Fruit fly (Drosophila melanogaster): ENCODE measurements around the gene dock.

dock gene

DNA sequence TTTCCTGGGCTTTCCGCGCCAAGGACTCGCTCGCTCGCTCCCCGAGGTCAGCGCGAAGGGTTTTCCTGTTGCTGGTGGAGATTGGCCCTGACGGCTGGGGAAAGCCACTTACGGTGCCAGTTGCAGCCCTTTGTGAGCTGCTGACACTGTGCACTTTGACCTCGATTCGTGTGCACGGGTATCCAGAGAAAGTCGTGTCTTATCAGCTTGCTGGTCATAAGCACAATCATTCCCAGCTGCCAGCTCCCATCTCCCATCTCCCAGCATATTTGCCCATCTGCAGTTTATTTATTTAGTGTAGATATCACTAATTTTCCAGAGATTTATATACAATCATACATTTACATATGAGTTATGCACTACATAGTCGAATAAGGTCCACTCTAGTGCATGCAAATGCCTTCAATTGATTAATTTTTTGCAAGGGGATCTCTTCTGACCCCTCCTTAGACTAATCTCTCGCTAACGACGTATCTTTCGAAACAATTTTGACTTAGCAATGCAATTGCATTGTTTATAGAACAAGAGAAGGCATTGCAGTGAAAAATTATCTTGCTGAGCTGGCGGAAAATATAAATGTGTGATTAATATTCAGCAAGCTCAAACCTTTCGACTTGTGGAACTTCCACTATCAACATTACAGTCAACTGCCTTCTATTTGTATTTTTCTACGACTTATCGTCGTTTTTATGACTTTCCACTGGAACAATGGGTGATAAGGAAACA, 3.6 kb upstream of the dock start:
- peak; percentile 12 for TF ChIP-seq CG17801 (GFP tag; optimal IDR thresholded peaks at IDR 0.05; ENCODE audit: partially characterized antibody)

DNA sequence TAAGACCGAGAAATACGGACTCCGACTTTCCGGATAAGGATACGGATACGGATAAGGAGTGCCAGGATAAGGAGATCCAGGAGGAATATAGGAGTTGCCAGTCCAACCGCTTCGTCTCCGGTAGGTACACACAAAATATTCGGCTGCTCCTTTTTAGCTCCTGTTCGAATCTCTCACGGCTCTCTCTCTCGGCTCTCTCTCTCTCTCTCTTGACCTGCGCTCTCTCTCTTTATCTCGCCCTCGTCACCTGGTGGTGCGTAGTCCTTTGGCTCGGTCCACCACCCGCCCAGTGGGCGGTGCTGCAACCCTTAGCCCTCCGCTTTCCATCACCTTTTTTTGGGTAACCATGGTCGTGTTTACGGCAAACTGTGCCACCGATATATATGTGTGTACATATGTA, 619 bp downstream of the dock start:
- TF ChIP-seq CG17801 (GFP tag; optimal IDR thresholded peaks at IDR 0.05; ENCODE audit: partially characterized antibody) = no peak

DNA sequence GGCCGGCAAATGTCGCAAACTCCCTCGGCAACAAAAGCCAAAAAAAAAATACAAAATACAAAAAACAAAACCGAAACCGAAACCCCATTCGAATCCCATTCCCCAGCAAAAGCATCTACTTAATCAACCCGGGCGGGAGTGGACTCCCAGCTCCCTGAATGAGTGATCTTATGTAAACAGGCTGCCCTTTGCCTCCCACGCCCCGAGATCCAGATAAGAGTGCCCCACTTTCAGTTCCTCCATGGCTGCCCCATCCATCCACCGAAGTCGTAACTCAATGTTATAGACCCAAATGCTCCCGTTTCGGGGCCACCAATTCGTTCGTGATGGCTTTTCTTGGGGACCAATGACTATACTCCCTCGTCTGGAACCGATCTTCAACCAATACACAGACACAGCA, 1.3 kb downstream of the dock start:
- TF ChIP-seq CG17801 (GFP tag; optimal IDR thresholded peaks at IDR 0.05; ENCODE audit: partially characterized antibody) = no peak

DNA sequence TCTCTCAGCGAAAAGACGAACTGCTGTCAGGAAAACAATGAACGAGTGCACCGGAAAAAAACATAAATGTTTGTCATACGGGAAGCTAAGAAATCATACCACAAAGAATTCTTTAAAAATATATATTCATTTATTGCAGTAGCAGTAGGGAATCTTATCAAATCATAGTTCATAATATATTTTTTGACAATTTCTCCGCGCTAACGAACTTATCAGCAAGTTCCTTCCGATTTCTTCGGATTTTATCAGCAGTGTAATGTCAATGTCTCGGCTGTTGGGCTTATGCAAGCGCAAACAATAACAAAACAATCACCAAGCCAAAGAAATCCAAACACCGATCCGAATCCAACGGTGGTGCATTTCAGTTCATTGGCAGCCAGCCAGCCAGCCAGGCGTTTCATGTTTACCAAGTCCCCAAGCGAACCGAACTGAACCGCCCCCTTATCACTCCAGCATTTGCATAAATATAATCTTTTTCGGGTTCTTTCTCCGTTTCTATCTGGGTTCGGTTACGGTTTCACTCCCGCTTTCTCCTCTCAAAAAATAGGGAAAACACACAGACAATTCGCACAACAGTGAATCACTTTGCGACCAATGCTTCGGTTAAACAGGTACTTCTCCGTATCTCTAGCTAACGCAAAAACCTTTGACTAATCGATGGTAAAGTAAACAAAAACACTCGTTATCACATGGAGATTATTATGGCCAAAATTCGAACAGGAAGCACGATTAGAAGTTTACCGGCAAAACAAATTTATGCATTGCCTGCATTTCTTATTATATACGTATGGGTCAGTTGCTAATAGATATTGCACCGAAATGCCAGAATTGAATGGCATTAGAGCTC, 2.0 kb downstream of the dock start:
- no peak for TF ChIP-seq CG17801 (GFP tag; optimal IDR thresholded peaks at IDR 0.05; ENCODE audit: partially characterized antibody)

DNA sequence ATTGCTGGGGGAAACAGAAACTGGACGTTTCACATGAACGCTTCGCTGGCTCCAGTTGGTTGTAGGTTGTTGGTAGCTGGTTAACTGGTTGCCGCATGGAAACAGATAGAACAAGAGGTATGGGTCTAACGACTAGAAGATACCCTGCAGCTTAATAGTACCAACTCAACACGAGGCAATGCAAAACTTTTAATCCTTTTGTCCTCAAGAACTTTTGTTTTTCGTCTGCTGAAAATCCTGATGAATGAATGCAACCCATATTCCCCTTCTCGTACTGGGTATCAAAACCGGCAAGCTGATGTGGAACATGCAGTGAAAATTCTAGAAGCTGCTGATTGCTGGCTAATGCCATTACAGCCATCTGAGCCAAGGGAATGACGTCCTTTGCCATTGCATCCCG, 12.2 kb downstream of the dock start:
- TF ChIP-seq CG17801 (GFP tag; optimal IDR thresholded peaks at IDR 0.05; ENCODE audit: partially characterized antibody) = no peak

DNA sequence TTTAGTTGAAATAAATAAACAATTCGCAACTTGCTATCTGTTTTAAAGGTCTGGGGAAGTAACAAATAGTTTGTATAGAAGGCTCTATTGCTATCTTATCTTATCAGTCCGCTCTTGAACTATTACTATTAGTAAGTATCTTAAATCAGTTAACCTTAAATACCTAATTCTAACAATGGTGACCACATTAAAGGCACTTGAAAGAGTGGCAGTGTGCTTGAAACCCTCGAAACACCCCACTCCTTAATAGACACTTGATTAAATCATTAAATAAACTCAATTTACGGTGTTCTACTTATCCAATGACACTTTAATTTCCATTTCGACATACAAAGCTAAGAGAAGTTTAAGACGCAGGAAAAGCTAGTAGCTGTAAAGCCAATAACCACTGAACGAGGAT, 13.0 kb downstream of the dock start:
- TF ChIP-seq CG17801 (GFP tag; optimal IDR thresholded peaks at IDR 0.05; ENCODE audit: partially characterized antibody) = no peak

DNA sequence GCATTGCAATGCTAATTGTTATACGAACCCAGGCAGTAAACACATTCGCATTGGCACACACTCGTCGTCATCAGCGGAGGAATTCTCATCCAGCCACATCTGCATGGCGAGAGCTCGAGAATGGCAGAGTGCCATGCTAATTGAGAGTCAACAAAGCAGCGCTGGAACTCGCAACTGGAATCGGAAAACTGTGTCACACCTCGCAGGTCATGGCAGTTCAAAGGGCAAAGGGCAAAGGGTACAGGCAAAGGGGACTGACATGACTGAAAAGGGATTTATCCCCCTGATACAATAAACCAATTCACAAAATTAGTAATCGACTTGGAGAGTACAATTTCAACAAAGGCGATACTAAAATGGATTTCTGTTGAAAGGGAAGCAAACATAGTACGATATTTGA, 14.3 kb downstream of the dock start:
- no peak for TF ChIP-seq CG17801 (GFP tag; optimal IDR thresholded peaks at IDR 0.05; ENCODE audit: partially characterized antibody)

DNA sequence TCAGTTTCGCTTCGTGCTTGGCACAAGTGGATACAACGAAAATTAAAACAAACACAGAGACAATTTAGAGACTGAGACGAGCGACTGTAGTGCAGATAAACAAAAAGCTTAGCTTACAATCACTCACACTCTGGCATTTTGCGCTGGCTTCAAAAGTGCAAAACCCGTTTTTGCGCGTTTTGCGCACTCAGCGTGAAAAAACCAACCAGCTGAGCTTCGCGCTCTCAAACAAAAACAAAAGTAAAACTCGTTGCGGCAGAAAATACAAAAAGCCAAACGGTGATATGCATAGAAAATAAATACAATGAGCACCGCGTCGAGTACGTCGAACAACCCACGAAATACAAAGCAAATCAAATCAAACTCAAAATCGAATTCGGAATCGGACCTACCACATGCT, 14.9 kb downstream of the dock start:
- no peak for TF ChIP-seq CG17801 (GFP tag; optimal IDR thresholded peaks at IDR 0.05; ENCODE audit: partially characterized antibody)

DNA sequence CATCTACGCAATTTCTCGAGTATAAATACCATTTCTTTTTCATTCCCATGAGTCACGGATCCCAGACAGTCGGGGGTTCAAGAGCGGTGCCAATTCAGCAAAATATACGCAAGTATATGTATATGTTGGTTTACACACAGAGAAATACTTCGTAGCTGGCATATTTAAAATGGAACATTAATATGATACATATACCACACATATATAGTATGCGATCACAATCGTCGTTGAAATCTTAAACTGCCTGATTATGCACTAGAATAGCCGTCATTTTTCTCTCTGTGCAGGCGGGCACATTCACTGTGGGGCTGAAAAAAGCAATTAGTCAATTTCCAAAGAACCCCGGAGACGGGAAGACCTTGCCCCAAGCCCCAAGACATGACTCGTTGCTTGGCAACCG, 15.9 kb downstream of the dock start:
- TF ChIP-seq CG17801 (GFP tag; optimal IDR thresholded peaks at IDR 0.05; ENCODE audit: partially characterized antibody) = peak; percentile 94

DNA sequence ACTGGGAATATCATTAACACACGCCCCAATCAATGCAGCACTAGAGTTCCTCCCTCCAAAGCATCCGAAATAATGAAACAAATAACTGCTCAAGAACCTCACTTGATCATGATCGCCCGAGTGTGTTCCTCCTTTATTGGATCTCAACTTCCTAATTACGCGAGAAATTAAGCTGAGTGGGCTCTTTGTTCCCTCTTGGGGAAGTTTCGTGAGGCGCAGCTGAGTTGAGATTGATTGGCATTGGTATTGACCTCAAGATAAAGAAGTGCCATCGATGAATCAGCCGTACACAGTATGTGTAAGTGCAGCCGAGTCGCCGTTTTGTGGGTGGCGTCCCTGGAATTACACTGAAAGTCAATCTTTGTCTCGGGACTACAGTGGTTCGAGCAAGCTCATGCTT, 17.1 kb downstream of the dock start:
- TF ChIP-seq CG17801 (GFP tag; optimal IDR thresholded peaks at IDR 0.05; ENCODE audit: partially characterized antibody) = no peak

DNA sequence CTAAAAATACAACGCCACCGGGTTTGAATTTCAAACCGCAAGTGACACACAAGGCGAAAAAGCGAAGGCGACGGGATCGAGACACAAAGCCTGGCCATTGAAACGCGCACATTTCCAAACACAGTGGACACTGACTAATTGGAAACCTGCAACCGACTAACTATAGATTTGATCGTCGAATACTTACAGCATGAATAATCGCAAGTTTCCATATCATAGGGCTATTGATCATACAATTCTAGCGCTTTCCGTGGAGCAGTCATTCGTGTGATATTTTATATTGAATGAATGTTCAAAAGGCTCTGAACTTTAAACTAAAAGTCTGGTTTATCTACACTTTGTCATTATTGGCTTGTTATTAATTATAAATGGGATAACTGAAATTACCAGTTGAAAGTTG, 17.5 kb downstream of the dock start:
- no peak for TF ChIP-seq CG17801 (GFP tag; optimal IDR thresholded peaks at IDR 0.05; ENCODE audit: partially characterized antibody)

DNA sequence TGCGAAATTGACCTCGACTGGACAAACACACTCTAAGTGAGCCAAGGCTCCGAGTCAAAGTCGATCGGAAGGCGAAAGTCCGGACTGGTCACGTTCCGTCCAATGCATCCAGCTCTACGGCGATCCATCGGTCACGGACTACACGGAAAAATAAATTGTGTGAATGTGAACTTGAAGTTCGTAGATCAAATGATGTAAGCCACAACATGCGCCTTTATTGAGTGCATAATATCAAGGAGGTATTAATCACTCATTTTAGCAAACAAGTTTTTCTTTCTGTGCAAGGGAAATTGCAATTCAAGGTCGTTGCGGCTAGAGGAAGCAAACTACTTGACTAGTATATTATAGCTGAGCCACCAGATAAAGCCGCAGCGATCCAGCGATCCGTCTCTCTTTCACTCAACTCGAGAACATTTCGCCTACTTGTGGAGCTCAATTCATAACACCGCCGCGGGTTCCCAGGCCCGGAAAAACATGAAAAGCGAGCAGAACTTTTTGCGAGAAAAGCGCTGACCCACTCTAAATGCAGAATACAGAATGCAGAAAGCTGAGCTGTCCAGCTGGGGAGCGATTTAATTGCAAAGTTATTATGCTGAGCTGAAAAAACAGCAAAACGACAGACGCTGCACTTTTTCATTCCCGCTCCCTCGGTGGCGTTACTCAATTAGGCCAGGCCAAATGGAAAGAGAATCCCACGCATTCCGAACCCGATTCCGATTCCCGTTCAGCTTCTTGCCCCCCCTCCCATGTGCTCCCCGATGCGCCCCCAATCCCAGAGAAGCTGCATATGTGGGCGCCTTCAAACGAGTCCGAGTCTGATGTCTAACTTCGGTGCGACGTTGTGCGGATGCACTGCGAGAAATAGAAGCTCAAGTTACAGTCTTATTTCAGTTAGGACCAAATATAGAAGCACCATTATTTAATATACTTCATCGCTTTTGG, 18.4 kb downstream of the dock start:
- TF ChIP-seq CG17801 (GFP tag; optimal IDR thresholded peaks at IDR 0.05; ENCODE audit: partially characterized antibody) = peak; percentile 9

DNA sequence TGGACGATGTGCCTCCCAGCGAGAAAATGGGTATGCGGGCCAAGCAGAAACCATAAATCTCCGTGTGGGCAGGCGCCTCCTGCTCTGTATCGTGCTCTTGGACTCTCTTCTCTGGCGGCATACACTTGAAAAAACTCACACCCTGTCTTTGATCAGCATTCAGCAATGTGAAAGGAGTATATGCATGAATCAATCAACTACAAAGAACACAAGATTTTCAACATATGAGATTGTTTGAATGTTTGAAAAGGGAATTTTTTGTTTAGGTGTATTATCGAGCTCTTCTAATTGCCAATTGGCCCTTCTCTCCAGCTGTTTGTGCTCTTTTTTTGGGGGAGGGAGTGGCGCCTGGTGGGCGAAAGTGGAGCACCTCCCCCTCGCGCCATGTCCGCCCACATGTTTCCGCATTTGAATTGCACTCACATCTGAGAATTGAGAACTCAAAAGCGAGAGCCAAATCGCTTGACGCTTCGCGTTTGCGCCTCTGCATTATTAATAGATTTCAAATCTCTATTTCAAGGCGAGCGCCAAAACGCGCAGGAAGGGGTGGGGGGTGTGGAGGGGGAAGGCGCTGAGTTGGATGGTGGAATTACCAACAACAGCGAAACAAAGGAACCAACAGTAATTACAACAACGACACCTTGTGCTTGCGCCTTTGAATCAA, 19.7 kb downstream of the dock start:
- TF ChIP-seq CG17801 (GFP tag; optimal IDR thresholded peaks at IDR 0.05; ENCODE audit: partially characterized antibody) = no peak

DNA sequence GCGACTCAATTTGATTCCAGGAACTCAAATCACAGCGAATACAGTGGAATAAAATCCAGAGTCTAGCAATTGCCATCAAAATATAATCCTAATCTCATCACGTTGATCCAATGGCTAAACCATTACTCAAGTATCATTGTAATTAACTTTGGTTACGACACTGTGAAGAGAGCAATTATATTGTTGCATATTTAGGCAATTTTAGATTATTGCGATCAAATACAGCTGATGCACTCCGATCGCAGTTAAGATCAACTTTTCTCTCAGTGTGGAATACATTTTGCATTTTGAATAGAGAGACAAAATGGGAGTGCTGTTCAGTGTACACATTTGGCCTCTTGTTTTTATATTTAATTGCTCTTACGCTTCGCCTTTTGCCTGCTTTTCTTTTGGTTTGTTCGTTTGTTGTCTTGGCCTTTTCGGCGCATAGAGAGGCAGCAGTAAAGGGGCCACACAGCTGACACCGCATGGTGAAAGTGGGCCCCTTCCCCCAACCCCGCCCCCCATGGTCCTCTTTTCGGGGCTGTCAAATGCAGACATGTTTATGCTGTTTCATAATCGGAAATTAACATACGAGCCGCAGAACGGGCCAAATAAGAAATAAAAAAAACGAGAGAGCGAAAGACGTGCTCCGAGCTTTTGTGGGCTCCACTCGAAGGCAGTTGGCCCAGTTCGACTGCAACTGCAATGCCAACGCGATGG, 20.5 kb downstream of the dock start:
- TF ChIP-seq CG17801 (GFP tag; optimal IDR thresholded peaks at IDR 0.05; ENCODE audit: partially characterized antibody) = peak; percentile 16

Measured in ovary, adult (tissue).